Fruit fly (Drosophila melanogaster) S2 (cell line): Measurements from ENCODE around the gene CG11790.

ENCODE experiments used
- CG8478 ChIP-seq: fragments of >200 bp; optimal IDR thresholded peaks from 2 replicates; lab custom pipeline; 2018
- CTCF ChIP-seq, 2 experiments: fragments of >200 bp; optimal IDR thresholded peaks; 2 replicates each; lab custom pipeline; 2018

The CG11790 gene

DNA sequence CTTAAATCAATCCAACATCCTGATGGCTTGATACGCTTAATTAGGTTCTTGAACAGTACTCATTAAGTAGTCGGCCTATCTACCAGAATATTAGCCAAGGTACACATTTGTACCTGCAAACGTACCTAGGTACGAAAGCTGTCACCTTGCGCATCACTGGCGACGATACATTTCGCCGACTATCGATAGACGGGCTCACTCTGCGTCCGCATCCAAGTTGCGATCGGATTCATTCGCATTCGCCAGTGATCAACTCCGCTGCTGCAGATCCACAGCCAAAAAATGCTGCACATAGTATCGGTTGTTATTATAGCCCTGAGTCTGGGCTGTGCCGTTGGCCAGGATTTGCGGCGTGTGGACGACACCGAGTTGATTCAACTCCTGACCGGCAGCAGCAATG is at the start of gene CG11790:
CG11790 (plus strand) TSS at position 203 of the 400 bp plus-strand sequence.
- TF ChIP-seq CTCF (optimal IDR thresholded peaks at IDR 0.05; lab: Kevin White, UChicago) (no peak), CG8478 (lab: Kevin White, UChicago) (no peak)

DNA sequence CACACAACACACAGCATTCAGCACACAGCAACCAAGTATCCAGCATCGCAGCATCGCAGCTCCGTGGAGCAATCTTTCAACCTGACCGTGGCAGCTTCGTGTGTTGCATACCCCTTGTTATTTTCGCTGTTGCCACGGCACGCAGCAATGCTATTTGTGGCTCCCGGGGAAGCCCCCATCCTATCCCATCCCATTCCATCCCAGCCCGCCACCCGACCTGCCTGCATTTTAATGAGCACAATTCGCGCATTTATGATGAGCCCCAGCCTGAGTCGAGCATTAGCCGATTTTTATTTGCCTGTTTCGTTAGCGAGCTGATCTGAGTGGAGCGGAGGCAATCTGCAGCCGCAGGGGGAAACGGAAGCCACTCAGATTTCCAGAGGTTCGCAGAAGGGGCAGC is 47.9 kb upstream of the CG11790 start:
- TF ChIP-seq CG8478 (lab: Kevin White, UChicago) (no peak), CTCF (optimal IDR thresholded peaks at IDR 0.05; lab: Kevin White, UChicago) (no peak)

DNA sequence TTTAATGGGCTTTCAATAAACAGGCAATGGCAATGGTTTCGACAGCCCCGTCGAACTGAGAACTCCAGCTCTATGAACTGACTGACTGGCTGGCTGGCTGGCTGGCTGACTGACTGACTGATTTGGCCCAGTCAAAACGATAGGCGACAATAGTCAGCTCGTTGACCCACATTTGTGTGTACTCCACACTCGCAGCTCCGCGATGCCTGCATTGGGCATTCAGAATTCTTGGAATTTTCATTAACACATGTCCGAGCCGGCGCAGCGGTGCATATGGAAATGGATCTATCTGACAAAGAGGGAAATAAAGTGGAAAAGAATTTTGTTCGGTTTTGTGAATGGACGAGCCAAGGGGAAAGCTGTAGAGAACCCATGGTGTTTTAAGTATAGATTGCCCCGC is 45.2 kb upstream of the CG11790 start:
- no peak for TF ChIP-seq CG8478 (lab: Kevin White, UChicago)

DNA sequence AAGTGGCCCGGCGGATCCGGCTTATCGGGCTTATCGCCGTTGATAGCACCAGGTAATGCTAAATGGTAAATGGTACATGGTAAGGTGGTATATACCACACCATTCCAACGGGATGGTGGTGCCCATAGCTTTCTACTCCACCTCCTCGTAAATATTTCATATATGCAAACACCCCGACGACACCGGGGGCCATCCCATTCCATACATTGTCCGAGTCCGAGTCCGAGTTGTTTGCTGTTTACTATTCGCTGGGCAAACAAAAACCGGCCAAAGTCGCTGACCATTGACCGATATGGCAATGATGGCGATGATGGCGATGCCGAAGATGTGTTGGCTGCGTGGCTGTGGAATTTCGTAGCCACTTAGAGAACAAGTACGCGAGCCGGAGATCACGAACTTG is 43.4 kb upstream of the CG11790 start:
- no peak for TF ChIP-seq CTCF (optimal IDR thresholded peaks at IDR 0.05; lab: Kevin White, UChicago)
- TF ChIP-seq CG8478 (lab: Kevin White, UChicago) = no peak

DNA sequence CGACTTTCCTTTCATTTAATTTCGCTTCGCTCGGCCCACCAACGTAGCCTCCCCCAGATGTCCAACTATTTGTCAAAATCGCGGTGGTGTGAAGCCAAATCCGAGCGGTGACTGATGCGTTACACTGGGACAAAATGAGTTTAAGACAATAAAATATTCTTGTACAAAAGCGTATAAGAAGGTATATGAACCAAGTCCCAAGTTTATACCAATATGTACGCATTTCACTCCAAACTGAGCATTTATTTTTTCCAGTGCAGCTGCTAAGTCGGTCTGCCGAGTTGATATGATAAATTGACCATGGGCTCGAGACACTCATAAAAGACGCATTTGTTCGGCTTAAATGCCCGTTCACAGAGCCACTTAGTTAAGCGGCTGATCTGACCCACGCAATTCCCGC is 42.7 kb upstream of the CG11790 start:
- TF ChIP-seq CG8478 (lab: Kevin White, UChicago) = no peak
- TF ChIP-seq CTCF (optimal IDR thresholded peaks at IDR 0.05; lab: Kevin White, UChicago) = no peak

DNA sequence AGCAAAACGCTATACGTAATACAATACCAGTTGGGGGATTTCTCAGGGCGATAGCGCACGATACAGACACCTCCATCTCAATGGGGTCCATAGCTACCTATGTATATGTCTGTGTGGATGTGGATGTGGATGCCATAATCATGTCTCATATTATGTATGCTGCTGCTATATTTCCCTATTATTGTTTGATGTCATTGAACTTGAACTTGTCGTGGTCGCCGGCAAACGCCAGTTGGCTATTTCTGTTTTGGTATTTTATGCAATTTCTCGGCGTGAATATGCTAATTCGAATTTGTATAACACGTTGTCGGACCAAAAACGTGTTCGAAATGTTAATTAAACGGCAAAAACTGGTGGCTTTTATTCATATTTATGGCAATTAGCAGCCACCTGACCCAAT is 41.8 kb upstream of the CG11790 start:
- TF ChIP-seq CG8478 (lab: Kevin White, UChicago) (no peak), CTCF (optimal IDR thresholded peaks at IDR 0.05; lab: Kevin White, UChicago) (no peak)

DNA sequence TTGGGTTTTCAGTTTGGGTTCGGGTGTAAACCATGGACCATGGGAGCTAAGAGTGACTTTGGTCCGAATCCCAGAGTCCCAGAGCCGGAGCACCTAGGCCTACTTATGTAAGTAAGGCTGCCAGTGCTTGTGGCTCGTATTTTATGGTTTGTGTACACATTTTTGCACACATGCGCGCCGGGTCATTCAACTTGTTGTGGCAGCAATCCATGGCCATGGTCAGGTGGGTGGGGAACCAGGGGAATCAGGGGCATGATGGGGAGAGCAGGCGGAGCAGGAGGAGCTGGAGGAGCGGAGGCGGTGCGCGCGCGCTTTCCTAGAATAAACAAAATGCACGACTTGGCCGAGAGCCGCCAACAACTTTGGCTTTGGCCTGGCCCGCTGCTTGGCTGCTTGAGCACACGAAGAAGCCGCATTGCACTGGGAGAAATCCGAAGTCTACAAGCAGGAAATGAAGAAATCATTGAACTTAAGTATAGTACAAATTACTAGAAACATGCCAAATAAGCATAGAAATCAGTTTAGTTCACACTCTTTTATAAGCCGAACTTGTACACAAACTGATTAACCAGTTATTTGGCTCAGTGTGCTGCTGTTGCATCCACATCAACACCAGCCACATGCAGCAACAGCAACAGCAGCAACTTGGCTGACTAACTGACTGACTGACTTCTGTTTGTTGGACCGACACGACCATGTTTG is 37.6 kb upstream of the CG11790 start:
- TF ChIP-seq CG8478 (lab: Kevin White, UChicago) (no peak), CTCF (optimal IDR thresholded peaks at IDR 0.05; lab: Kevin White, UChicago) (no peak)

DNA sequence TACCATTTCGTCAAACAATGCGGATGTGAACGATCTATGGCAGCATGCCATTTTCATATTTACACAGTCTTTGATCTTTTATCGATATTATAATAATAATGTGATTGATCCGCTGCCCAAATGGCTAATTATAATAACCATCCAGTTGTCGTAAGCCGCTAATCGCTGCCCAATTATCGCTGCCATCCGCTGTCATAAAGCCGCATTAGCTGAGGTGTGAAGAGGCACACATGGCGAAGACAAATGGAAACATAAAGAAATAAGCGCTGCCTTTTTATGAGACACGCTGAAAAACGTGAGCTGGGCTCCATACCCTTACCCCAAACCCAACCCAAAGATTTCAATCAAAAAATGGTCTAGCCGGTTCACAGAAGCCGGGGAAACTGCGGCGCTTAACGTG is 35.5 kb upstream of the CG11790 start:
- TF ChIP-seq CG8478 (lab: Kevin White, UChicago) (no peak), CTCF (optimal IDR thresholded peaks at IDR 0.05; lab: Kevin White, UChicago) (no peak)

DNA sequence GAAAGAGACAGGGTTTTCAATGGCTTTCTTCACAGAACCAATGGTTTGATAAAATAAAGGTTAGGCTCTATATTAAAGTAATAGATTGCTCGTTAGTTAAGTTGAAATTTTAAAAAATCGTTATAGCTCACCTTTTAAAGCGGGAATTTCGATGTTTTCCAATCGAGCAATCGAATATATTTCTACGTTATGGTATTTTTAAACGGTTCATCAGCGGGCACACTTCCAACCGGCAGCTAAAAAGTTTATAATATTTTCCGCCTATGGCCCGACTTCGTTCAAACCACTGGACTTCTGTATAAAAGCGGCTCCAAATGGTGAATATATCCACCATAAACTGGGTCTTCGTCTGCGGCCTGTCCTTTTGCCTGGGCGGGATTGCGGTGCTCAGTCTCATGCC is 24.4 kb upstream of the CG11790 start, which contains the start of gene beta4GalT7:
beta4GalT7 (plus strand) TSS at position 201 of the 400 bp plus-strand sequence.
- TF ChIP-seq CG8478 (lab: Kevin White, UChicago) = no peak
- TF ChIP-seq CTCF (optimal IDR thresholded peaks at IDR 0.05; lab: Kevin White, UChicago) = no peak

DNA sequence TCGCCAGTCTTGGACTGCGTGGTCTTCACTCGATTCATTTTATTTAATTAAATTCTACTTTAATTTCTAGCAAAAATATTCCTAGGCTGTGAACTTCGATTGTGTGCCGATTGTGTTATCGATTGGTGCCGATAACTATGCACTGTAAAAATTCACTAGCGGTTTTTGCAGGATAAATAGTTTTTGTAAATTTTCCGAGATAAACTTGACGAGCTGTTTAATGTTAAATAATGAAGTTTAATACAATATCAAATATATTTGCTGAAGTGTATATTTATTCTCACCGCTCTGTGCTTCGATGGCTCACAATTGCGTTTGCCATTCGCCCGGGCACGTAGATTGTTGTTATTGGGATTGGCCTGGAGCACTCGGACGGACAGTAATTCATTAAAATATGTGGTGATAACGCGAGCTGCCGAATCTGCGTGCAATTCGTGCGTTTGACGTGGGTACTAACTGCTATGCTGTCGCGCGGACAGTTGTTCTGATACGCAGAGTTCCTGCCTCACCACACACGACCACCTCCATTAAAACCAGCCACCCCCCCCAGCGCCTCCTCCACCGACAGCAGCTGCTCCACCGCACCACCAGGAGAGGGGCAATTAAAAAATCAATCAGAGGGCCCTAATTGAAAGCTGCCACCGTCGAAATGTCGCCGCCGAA is 22.5 kb upstream of the CG11790 start, which contains the start of the genes EMC6 and Hr96:
EMC6 (minus strand) TSS at position 123 of the 663 bp plus-strand sequence.
Hr96 (plus strand) TSS at position 341 of the 663 bp plus-strand sequence.
- TF ChIP-seq CTCF (optimal IDR thresholded peaks at IDR 0.05; lab: Kevin White, UChicago) (no peak), CG8478 (lab: Kevin White, UChicago) (no peak)

DNA sequence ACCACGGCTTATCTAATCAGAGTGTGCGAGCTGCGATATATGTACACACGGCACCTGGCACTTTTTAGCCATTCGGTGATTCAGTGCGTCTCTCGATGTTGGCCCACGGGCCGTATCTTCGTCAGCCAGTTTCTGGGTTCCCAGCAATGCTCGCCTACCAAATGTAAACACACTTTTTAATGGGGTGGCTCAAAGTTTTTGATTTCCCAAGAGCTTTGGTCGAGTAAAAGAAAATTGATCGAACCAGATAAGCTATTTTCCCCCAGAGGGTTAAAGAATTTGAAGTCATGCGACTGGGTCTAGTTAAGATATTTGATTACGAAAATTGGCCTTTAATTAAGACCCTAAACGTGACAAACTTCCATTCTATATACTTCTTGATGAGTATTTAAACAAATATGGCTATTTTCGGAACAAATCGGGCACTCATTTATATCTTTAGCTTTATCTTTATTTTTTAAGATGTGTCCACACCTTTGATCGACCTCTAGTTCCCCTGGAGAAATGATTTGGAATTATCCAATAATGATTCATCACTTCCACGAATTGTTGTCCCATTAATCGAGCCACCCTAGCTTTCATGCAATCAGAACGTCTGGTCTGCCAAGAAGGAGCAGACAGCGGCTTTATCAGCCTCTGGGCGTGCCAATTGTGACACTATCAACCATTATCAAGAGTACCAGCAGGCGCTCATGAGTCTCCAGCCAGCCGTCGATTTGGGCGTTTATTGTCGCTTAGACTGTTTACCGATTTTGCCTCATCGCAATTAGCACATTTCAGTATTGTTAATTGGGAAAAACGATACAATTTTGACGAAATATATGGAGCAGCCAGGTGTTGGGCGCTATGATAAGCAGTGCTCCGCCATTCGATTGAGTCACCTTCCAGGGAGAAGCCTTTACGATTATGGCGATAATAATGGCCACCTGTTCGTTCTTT is 20.0 kb upstream of the CG11790 start:
- TF ChIP-seq CTCF (optimal IDR thresholded peaks at IDR 0.05; lab: Kevin White, UChicago) = no peak
- TF ChIP-seq CG8478 (lab: Kevin White, UChicago) = no peak

DNA sequence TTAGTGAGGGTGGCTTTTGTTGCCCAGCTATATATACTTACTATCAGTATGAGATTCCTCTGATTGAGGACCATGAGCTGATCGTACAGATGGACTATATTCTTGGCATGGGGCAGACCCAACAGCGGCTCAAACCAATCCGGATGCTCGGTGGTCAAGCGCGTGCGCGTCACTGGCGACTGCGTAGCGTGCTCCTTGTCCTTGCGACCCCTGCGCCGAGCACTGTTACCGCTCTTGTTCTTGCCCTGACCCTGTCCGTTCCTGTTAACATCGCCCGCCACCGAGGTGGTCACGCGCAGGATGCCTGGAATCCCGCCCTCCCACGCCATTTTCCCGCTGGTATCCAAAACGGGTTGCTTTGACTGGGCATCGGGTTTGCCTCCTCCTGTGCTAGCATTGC is 14.8 kb upstream of the CG11790 start:
- TF ChIP-seq CG8478 (lab: Kevin White, UChicago) = no peak
- TF ChIP-seq CTCF (optimal IDR thresholded peaks at IDR 0.05; lab: Kevin White, UChicago) = no peak

DNA sequence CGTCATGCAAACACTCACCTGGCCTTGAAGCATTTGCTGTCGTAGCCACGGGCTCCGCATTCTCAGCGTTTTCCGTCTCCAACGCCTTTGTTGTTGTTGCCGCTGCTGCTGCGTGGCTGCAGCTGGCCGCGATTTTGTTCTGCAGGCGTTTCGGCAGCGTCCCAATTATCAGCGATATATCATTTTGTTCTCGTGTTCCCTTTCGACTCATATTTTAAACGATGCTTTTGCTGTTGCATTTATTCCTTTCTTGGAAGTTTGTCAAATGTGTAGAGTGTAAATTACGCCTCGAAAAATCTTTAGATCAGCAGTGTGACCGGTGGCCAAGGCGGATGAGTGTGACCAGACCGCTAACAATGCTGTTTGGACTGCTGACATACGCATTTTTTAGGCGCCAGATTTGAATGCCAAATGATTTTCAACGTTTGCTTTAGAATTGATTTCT is 14.3 kb upstream of the CG11790 start, which contains the start of gene Smg6:
Smg6 (minus strand) TSS at position 324 of the 445 bp plus-strand sequence.
- TF ChIP-seq CTCF (optimal IDR thresholded peaks at IDR 0.05; lab: Kevin White, UChicago) (peak in 1 of 2 experiments; percentile 18), CG8478 (lab: Kevin White, UChicago) (no peak)

DNA sequence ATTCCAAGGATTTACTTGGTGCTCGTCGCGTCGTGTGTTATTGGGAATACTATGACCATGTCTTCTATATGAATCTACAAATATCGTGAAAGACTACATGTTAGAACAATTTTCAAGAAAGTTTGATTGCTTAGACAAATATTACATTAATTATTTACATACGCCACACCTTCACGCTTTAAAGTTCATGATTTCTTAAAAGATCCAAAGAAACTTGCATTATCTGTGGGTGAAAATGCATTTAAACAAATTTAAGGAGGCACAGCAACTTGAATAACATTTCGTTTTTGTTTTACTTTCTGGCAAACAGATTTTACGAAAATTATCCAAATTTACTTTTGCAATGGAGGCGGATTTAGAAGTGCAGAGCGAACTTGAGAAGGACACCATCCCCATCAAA is 10.9 kb upstream of the CG11790 start, which contains the start of gene CG31115:
CG31115 (plus strand) TSS at position 301 of the 400 bp plus-strand sequence.
- TF ChIP-seq CTCF (optimal IDR thresholded peaks at IDR 0.05; lab: Kevin White, UChicago) (no peak), CG8478 (lab: Kevin White, UChicago) (no peak)
